Worm (Caenorhabditis elegans): ENCODE data around the gene psmd-9.
A peak's percentile ranks its signal among the peaks of the same experiment; 100 is the strongest.

Gene psmd-9

DNA sequence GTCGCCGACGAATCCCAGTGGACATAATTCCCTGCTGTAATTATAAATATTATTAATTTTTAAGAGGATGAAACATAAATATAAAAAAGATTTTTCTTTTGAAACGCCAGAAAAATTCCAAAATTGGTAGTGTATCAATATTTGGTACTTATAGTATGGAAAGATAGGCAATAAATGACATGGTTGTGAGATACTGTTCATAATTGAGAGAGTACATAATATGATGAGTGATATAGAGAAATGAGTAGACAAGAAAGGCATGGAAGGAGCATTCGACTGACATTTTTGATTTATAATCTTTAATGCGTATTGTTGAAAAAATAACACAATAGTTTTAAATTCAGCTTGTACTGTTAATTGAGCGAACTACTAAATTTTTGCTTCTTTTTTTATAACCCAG, 4.4 kb upstream of the psmd-9 start, which contains the start of gene C44B7.11:
TSS of gene C44B7.11 (minus strand) at position 34 of the 400 bp plus-strand sequence.
- TF ChIP-seq F37B4.10 (GFP tag; IDR thresholded peaks at IDR 0.05) (no peak), F39B2.1 (GFP tag; IDR thresholded peaks at IDR 0.05) (no peak), madf-8 (GFP tag; conservative IDR thresholded peaks at IDR 0.05) (no peak), B0336.3 (GFP tag; IDR thresholded peaks at IDR 0.05) (no peak), nhr-80 (tag; optimal IDR thresholded peaks at IDR 0.05) (peak; percentile 30), ets-4 (GFP tag; optimal IDR thresholded peaks at IDR 0.05) (no peak), nfyb-1 (GFP tag; IDR thresholded peaks at IDR 0.05) (no peak), Y56A3A.18 (GFP tag; IDR thresholded peaks at IDR 0.05) (no peak)

DNA sequence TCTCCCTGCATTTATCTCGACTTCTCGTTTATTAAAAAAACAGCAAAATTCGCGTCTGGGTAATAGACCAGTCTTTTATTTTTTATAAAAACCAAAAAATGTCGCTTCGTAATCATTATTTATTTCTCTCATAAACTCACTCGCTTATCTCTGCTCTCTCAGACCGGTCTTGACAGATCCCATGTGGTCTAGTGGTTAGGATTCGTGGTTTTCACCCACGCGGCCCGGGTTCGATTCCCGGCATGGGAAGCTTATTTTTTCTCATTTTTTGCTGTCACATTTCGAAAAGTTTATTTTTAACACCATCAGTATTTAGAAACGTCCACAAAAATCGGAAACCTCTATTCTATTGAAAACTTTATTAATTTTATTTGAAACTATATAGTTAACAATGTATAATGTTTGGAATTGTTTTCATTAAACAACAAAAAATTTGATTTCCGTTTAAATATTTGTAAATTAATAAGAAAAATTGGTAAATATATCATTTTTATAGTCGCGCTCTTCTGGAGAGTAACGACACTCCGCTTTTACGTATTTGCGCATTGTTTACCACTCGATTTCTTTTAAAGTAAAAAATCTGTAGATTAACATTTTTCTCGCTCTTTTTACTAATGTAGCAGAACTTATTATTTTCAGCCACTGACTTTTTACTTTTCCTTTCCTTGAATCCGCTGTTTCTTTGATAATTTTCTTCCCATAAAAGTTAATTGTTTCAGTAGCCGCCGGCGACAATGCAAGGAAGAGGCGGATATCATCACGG, 3.7 kb upstream of the psmd-9 start, which contains the start of gene hrpl-1:
TSS of gene hrpl-1 (plus strand) at position 713 of the 763 bp plus-strand sequence.
- TF ChIP-seq zfh-2 (GFP tag; conservative IDR thresholded peaks at IDR 0.05) (no peak), mxl-1 (tag; optimal IDR thresholded peaks at IDR 0.05) (peak; percentile 20), aptf-2 (GFP tag; conservative IDR thresholded peaks at IDR 0.05) (no peak), nhr-90 (tag; optimal IDR thresholded peaks at IDR 0.05) (peak; percentile 20), mes-4 (tag; optimal IDR thresholded peaks at IDR 0.05) (peak; percentile 58), die-1 (tag; optimal IDR thresholded peaks at IDR 0.05) (peak; percentile 74), rpc-1 (optimal IDR thresholded peaks at IDR 0.05) (peak; percentile 57), rpc-1 (tag; optimal IDR thresholded peaks at IDR 0.05) (peak; percentile 76), him-1 (tag; optimal IDR thresholded peaks at IDR 0.05) (peak; percentile 15), snpc-4 (GFP tag; optimal IDR thresholded peaks at IDR 0.05) (no peak), snpc-4 (tag; optimal IDR thresholded peaks at IDR 0.05) (peak in 1 of 4 experiments; percentile 11), lin-26 (GFP tag; IDR thresholded peaks at IDR 0.05) (0 out of 2 replicates have a peak, but pooled peaks have one; percentile 57), B0336.3 (GFP tag; IDR thresholded peaks at IDR 0.05) (no peak), D2030.7 (GFP tag; IDR thresholded peaks at IDR 0.05) (no peak), hlh-12 (tag; optimal IDR thresholded peaks at IDR 0.05) (no peak), attf-3 (GFP tag; conservative IDR thresholded peaks at IDR 0.05) (0 out of 2 replicates have a peak, but pooled peaks have one; percentile 48), lin-54 (GFP tag; optimal IDR thresholded peaks at IDR 0.05) (peak; percentile 0), B0261.1 (tag; optimal IDR thresholded peaks at IDR 0.05) (peak; percentile 73), cebp-1 (GFP tag; IDR thresholded peaks at IDR 0.05) (no peak), cebp-1 (tag; optimal IDR thresholded peaks at IDR 0.05) (peak; percentile 24), unc-62 (GFP tag; optimal IDR thresholded peaks at IDR 0.05) (no peak), egl-44 (GFP tag; IDR thresholded peaks at IDR 0.05) (no peak), tbp1 (GFP tag; optimal IDR thresholded peaks at IDR 0.05) (peak; percentile 90), lin-35 (GFP tag; optimal IDR thresholded peaks at IDR 0.05) (no peak), pbrm-1 (GFP tag; IDR thresholded peaks at IDR 0.05) (0 out of 2 replicates have a peak, but pooled peaks have one; percentile 27), somi-1 (GFP tag; optimal IDR thresholded peaks at IDR 0.05) (peak; percentile 45), hrde-1 (tag; optimal IDR thresholded peaks at IDR 0.05; ENCODE audit: borderline replicate concordance) (peak; percentile 31), hmg-1.2 (GFP tag; IDR thresholded peaks at IDR 0.05) (peak; percentile 29; the same call in 1 of the 2 replicates), snpc-1.1 (tag; optimal IDR thresholded peaks at IDR 0.05; ENCODE audit: insufficient read depth) (no peak)

DNA sequence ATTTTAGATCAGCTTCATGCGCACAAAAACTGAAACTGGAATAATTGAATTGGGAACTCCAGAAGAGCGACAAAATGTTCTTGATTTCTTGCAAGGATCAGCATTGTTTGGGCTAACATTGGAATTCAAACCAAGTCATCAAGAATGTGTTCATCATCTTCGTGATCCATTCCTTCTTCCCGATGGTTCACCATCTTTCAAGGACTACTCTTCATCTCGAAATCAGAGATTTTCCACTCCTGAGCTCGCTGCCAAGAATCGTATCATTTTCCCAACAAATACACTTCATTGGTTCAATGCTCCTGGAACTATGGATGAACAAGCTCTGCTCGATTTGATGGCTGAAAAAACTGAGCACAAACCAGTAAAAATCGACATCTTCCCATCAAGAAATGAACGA, 1.2 kb upstream of the psmd-9 start:
- TF ChIP-seq ztf-28 (GFP tag; IDR thresholded peaks at IDR 0.05), result no peak
- no peak for TF ChIP-seq unc-130 (GFP tag; optimal IDR thresholded peaks at IDR 0.05)
- no peak for TF ChIP-seq C06A6.2 (GFP tag; conservative IDR thresholded peaks at IDR 0.05)
- TF ChIP-seq athp-1 (tag; optimal IDR thresholded peaks at IDR 0.05), result no peak
- no peak for TF ChIP-seq Y53F4B.3 (GFP tag; IDR thresholded peaks at IDR 0.05)
- TF ChIP-seq bed-1 (GFP tag; IDR thresholded peaks at IDR 0.05), result no peak
- no peak for TF ChIP-seq F49E8.2 (tag; optimal IDR thresholded peaks at IDR 0.05; ENCODE audit: insufficient read depth)
- no peak for TF ChIP-seq ztf-3 (GFP tag; optimal IDR thresholded peaks at IDR 0.05)

All from whole organism, young adult.